Worm (Caenorhabditis elegans) whole organism, early embryonic: Measurements from ENCODE around the gene aakb-1.

ENCODE experiments used
- ama-1 ChIP-seq: fragments of 150-350 bp; optimal IDR thresholded peaks from 2 replicates; lab custom pipeline; 2014
- ets-7 ChIP-seq: sonication (generic microtip); optimal IDR thresholded peaks from 2 replicates; lab custom pipeline; 2016; ENCODE audit warnings: missing genotype, missing genetic modification characterization, missing compliant biosample characterization
- hmbx-1 ChIP-seq: sonication (generic microtip); optimal IDR thresholded peaks from 2 replicates; lab custom pipeline; 2016; ENCODE audit warnings: mild to moderate bottlenecking, missing genetic modification characterization, missing compliant biosample characterization
- hmg-4 ChIP-seq: fragments of 200-800 bp; sonication (Bioruptor generic); optimal IDR thresholded peaks from 2 replicates; lab custom pipeline; 2018; ENCODE audit warnings: mild to moderate bottlenecking, missing genetic modification characterization, missing compliant biosample characterization
- hnd-1 ChIP-seq: sonication (generic microtip); optimal IDR thresholded peaks from 2 replicates; lab custom pipeline; 2016; ENCODE audit warnings: missing genetic modification characterization, missing compliant biosample characterization
- sea-1 ChIP-seq: fragments of 200-800 bp; sonication (Bioruptor generic); conservative IDR thresholded peaks from 2 replicates; pipeline ENCODE4 v1.3.6; 2022; ENCODE audit warnings: missing genetic modification characterization, missing compliant biosample characterization
- tbx-11 ChIP-seq: fragments of 200-800 bp; sonication (Bioruptor generic); IDR thresholded peaks from 2 replicates; pipeline ENCODE4 v1.3.6; 2022; ENCODE audit warnings: missing genetic modification characterization, missing compliant biosample characterization
- tbx-37 ChIP-seq: fragments of 200-800 bp; sonication (Bioruptor generic); conservative IDR thresholded peaks from 2 replicates; pipeline ENCODE4 v1.3.6; 2022; ENCODE audit warnings: missing genetic modification reagents, missing genetic modification characterization, missing compliant biosample characterization

DNA sequence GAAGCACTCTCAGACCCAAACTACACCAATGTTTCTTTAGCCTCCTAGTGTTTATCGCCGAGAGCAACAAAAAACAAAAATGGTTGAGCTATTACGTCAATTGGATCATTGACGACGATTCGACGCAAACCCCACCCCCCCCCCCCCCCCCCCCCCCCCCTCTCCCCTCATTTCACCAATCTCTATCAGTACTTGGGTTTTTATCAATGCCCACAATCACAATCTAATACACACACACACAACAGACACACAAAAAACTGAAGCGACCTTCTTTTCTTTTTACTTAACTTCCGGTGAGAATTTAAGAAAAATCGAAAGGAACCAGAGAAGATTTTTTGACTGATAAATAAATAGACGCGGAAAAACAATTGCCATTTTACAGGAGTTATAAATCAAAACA lies 19.9 kb downstream of the aakb-1 start:
- TF ChIP-seq ets-7 (tag; lab: Kevin White, UChicago) (no peak), ama-1 (lab: Kevin White, UChicago) (no peak), tbx-37 (GFP tag; lab: Robert Waterston, UW) (no peak), hmbx-1 (tag; lab: Kevin White, UChicago) (no peak), hmg-4 (GFP tag; lab: Kevin White, UChicago) (no peak), sea-1 (GFP tag; lab: Robert Waterston, UW) (no peak), tbx-11 (GFP tag; lab: Robert Waterston, UW) (no peak), hnd-1 (tag; lab: Kevin White, UChicago) (no peak)
